Fruit fly (Drosophila melanogaster) whole organism, embryonic: Measurements from ENCODE around the gene Inx3.

Experiments used
- Bdp1 ChIP-seq: fragments of 200-800 bp; sonication (Bioruptor generic); optimal IDR thresholded peaks from 3 replicates; lab custom pipeline; 2016; ENCODE audit warnings: missing biosample characterization, missing genetic modification characterization
- CG10209 ChIP-seq: fragments of 200-800 bp; sonication (Bioruptor generic); optimal IDR thresholded peaks from 3 replicates; lab custom pipeline; 2017; ENCODE audit warnings: missing biosample characterization, mild to moderate bottlenecking, missing genetic modification characterization, missing genetic modification reagents
- CG11085 ChIP-seq: fragments of 200-800 bp; sonication (Bioruptor generic); IDR thresholded peaks from 2 replicates; pipeline ENCODE4 v1.3.6; 2022; ENCODE audit warnings: missing biosample characterization, missing genetic modification characterization
- CG17361 ChIP-seq: fragments of 200-800 bp; sonication (Bioruptor generic); IDR thresholded peaks from 3 replicates; pipeline ENCODE4 v1.3.6; 2022; ENCODE audit warnings: missing biosample characterization, missing genetic modification characterization
- CG17568 ChIP-seq: fragments of 200-800 bp; sonication (Bioruptor generic); optimal IDR thresholded peaks from 2 replicates; lab custom pipeline; 2018; ENCODE audit warnings: missing biosample characterization, mild to moderate bottlenecking, missing genetic modification characterization, moderate library complexity
- CG17802 ChIP-seq: fragments of 200-800 bp; sonication (Bioruptor generic); optimal IDR thresholded peaks from 2 replicates; lab custom pipeline; 2018; ENCODE audit warnings: missing biosample characterization, mild to moderate bottlenecking, missing genetic modification characterization, moderate library complexity
- CG17912 ChIP-seq: fragments of 200-800 bp; sonication (Bioruptor generic); optimal IDR thresholded peaks from 2 replicates; lab custom pipeline; 2018; ENCODE audit warnings: missing biosample characterization, mild to moderate bottlenecking, missing genetic modification characterization
- CG1792 ChIP-seq: fragments of 200-800 bp; sonication (Bioruptor generic); optimal IDR thresholded peaks from 2 replicates; lab custom pipeline; 2016; ENCODE audit warnings: missing biosample characterization, missing genetic modification characterization
- CG18262 ChIP-seq: fragments of 200-800 bp; optimal IDR thresholded peaks from 3 replicates; lab custom pipeline; 2019; ENCODE audit warnings: missing biosample characterization, mild to moderate bottlenecking, missing genetic modification characterization, moderate library complexity
- CG2712 ChIP-seq: fragments of 200-800 bp; optimal IDR thresholded peaks from 3 replicates; lab custom pipeline; 2019; ENCODE audit warnings: missing biosample characterization, mild to moderate bottlenecking, missing genetic modification characterization, moderate library complexity
- CG30431 ChIP-seq: fragments of 200-800 bp; sonication (Bioruptor generic); optimal IDR thresholded peaks from 2 replicates; lab custom pipeline; 2017; ENCODE audit warnings: missing biosample characterization, missing genetic modification characterization
- CG31441 ChIP-seq: fragments of 200-800 bp; sonication (Bioruptor generic); IDR thresholded peaks from 2 replicates; pipeline ENCODE4 v1.3.6; 2022; ENCODE audit warnings: missing biosample characterization, missing genetic modification characterization
- CG34422 ChIP-seq: fragments of 200-800 bp; sonication (Bioruptor generic); IDR thresholded peaks from 3 replicates; pipeline ENCODE4 v1.3.6; 2022; ENCODE audit warnings: missing biosample characterization, missing genetic modification characterization
- CG4328 ChIP-seq: fragments of 200-800 bp; sonication (Bioruptor generic); optimal IDR thresholded peaks from 3 replicates; lab custom pipeline; 2017; ENCODE audit warnings: missing biosample characterization, missing genetic modification reagents, missing genetic modification characterization
- CG4424 ChIP-seq: fragments of 200-800 bp; sonication (Bioruptor generic); optimal IDR thresholded peaks from 3 replicates; lab custom pipeline; 2016; ENCODE audit warnings: missing biosample characterization, missing genetic modification characterization
- CG6683 ChIP-seq: fragments of 200-800 bp; sonication (Bioruptor generic); optimal IDR thresholded peaks from 2 replicates; lab custom pipeline; 2017; ENCODE audit warnings: missing biosample characterization, mild to moderate bottlenecking, missing genetic modification characterization, missing genetic modification reagents
- CG7357 ChIP-seq: fragments of 200-800 bp; sonication (Bioruptor generic); IDR thresholded peaks from 3 replicates; pipeline ENCODE4 v1.3.6; 2022; ENCODE audit warnings: missing biosample characterization, missing genetic modification characterization
- CG8388 ChIP-seq: fragments of 200-800 bp; sonication (Bioruptor generic); optimal IDR thresholded peaks from 2 replicates; lab custom pipeline; 2019; ENCODE audit warnings: missing biosample characterization, mild to moderate bottlenecking, missing genetic modification characterization, moderate library complexity
- CG8944 ChIP-seq: fragments of 200-800 bp; sonication (Bioruptor generic); optimal IDR thresholded peaks from 3 replicates; lab custom pipeline; 2016; ENCODE audit warnings: missing biosample characterization, missing genetic modification characterization
- CoRest ChIP-seq: fragments of 200-800 bp; sonication (Bioruptor generic); optimal IDR thresholded peaks from 3 replicates; lab custom pipeline; 2018; ENCODE audit warnings: missing biosample characterization, mild to moderate bottlenecking, missing genetic modification characterization, moderate library complexity
- D ChIP-seq, 2 experiments: fragments of 200-800 bp in 1 of 2; fragments of >200 bp in 1 of 2; sonication (Bioruptor generic) in 1 of 2; optimal IDR thresholded peaks; 2 replicates in 1 of 2; 3 replicates in 1 of 2; lab custom pipeline; 2017; ENCODE audit warnings: mild to moderate bottlenecking in 1 of 2, missing biosample characterization in 1 of 2, missing genetic modification characterization in 1 of 2, missing genetic modification reagents in 1 of 2
- D19B ChIP-seq: fragments of 200-800 bp; sonication (Bioruptor generic); optimal IDR thresholded peaks from 2 replicates; lab custom pipeline; 2017; ENCODE audit warnings: missing biosample characterization, mild to moderate bottlenecking, missing genetic modification characterization
- Drgx ChIP-seq: fragments of 200-800 bp; sonication (Bioruptor generic); IDR thresholded peaks from 2 replicates; pipeline ENCODE4 v1.3.6; 2022; ENCODE audit warnings: missing biosample characterization, missing genetic modification characterization
- Ets65A ChIP-seq: fragments of 200-800 bp; sonication (Bioruptor generic); peaks from one replicate; lab custom pipeline; 2016; ENCODE audit warnings: missing biosample characterization, missing genetic modification characterization
- Mes4 ChIP-seq: fragments of 200-800 bp; sonication (Bioruptor generic); optimal IDR thresholded peaks from 2 replicates; lab custom pipeline; 2016; ENCODE audit warnings: missing biosample characterization, missing genetic modification characterization
- Neu2 ChIP-seq: fragments of 200-800 bp; sonication (Bioruptor generic); optimal IDR thresholded peaks from 3 replicates; lab custom pipeline; 2016; ENCODE audit warnings: missing biosample characterization, missing genetic modification characterization, borderline replicate concordance
- PHDP ChIP-seq: fragments of 200-800 bp; sonication (Bioruptor generic); optimal IDR thresholded peaks from 3 replicates; lab custom pipeline; 2018; ENCODE audit warnings: missing biosample characterization, mild to moderate bottlenecking, missing genetic modification characterization, moderate library complexity
- Sin3A ChIP-seq: fragments of >200 bp; optimal IDR thresholded peaks from 2 replicates; lab custom pipeline; 2018
- Ssrp ChIP-seq: fragments of 200-800 bp; sonication (Bioruptor generic); optimal IDR thresholded peaks from 2 replicates; lab custom pipeline; 2018; ENCODE audit warnings: missing biosample characterization, mild to moderate bottlenecking, missing genetic modification characterization, moderate library complexity
- Tbp ChIP-seq: fragments of >200 bp; optimal IDR thresholded peaks from 2 replicates; lab custom pipeline; 2018; ENCODE audit warnings: missing biosample characterization, missing genetic modification characterization
- Xbp1 ChIP-seq: fragments of 200-800 bp; sonication (Bioruptor generic); optimal IDR thresholded peaks from 3 replicates; lab custom pipeline; 2016; ENCODE audit warnings: missing biosample characterization, mild to moderate bottlenecking, missing genetic modification characterization
- Xrp1 ChIP-seq: fragments of 200-800 bp; sonication (Bioruptor generic); IDR thresholded peaks from 2 replicates; pipeline ENCODE4 v1.3.6; 2022; ENCODE audit warnings: missing biosample characterization, missing genetic modification characterization
- az2 ChIP-seq: fragments of 200-800 bp; sonication (Bioruptor generic); optimal IDR thresholded peaks from 3 replicates; lab custom pipeline; 2016; ENCODE audit warnings: missing biosample characterization, missing genetic modification characterization
- crc ChIP-seq: fragments of 200-800 bp; sonication (Bioruptor generic); optimal IDR thresholded peaks from 2 replicates; lab custom pipeline; 2016; ENCODE audit warnings: missing biosample characterization, missing genetic modification characterization
- cwo ChIP-seq: fragments of 200-800 bp; sonication (Bioruptor generic); optimal IDR thresholded peaks from 3 replicates; lab custom pipeline; 2017; ENCODE audit warnings: missing biosample characterization, missing genetic modification characterization, mild to moderate bottlenecking, moderate library complexity, missing genetic modification reagents
- dmrt99B ChIP-seq: fragments of 200-800 bp; sonication (Bioruptor generic); optimal IDR thresholded peaks from 2 replicates; lab custom pipeline; 2018; ENCODE audit warnings: missing biosample characterization, mild to moderate bottlenecking, missing genetic modification characterization, moderate library complexity
- eve ChIP-seq, 2 experiments: fragments of >200 bp; optimal IDR thresholded peaks; 2 replicates each; lab custom pipeline; 2017; ENCODE audit warnings: missing biosample characterization in 2 of 2, missing genetic modification characterization in 2 of 2
- ewg ChIP-seq: fragments of 200-800 bp; sonication (Bioruptor generic); optimal IDR thresholded peaks from 3 replicates; lab custom pipeline; 2017; ENCODE audit warnings: mild to moderate bottlenecking, missing biosample characterization, missing genetic modification reagents, missing genetic modification characterization
- exex ChIP-seq: fragments of 200-800 bp; sonication (Bioruptor generic); optimal IDR thresholded peaks from 4 replicates; lab custom pipeline; 2018; ENCODE audit warnings: missing biosample characterization, mild to moderate bottlenecking, missing genetic modification characterization, moderate library complexity
- gem ChIP-seq: fragments of 200-800 bp; sonication (Bioruptor generic); optimal IDR thresholded peaks from 2 replicates; lab custom pipeline; 2019; ENCODE audit warnings: missing biosample characterization, mild to moderate bottlenecking, missing genetic modification characterization, moderate library complexity
- h ChIP-seq: fragments of >200 bp; optimal IDR thresholded peaks from 2 replicates; lab custom pipeline; 2017
- hb ChIP-seq: fragments of 200-800 bp; sonication (Bioruptor generic); IDR thresholded peaks from 3 replicates; pipeline ENCODE4 v1.3.6; 2022; ENCODE audit warnings: missing biosample characterization, missing genetic modification characterization; ENCODE audit not compliant: partially characterized antibody
- lola ChIP-seq, 3 experiments: fragments of >200 bp in 2 of 3; fragments of 200-800 bp in 1 of 3; sonication (Bioruptor generic) in 1 of 3; optimal IDR thresholded peaks; 2 replicates each; lab custom pipeline; 2017 to 2019; ENCODE audit warnings: missing biosample characterization in 3 of 3, missing genetic modification characterization in 3 of 3, mild to moderate bottlenecking in 1 of 3, moderate library complexity in 1 of 3
- nmo ChIP-seq: fragments of 200-800 bp; sonication (Bioruptor generic); optimal IDR thresholded peaks from 2 replicates; lab custom pipeline; 2018; ENCODE audit warnings: missing biosample characterization, mild to moderate bottlenecking, missing genetic modification characterization, moderate library complexity
- phol ChIP-seq: fragments of 200-800 bp; sonication (Bioruptor generic); optimal IDR thresholded peaks from 3 replicates; lab custom pipeline; 2018; ENCODE audit warnings: missing biosample characterization, mild to moderate bottlenecking, missing genetic modification characterization, moderate library complexity
- seq ChIP-seq: fragments of 200-800 bp; sonication (Bioruptor generic); IDR thresholded peaks from 2 replicates; pipeline ENCODE4 v1.3.6; 2022; ENCODE audit warnings: missing biosample characterization, missing genetic modification characterization
- tll ChIP-seq, 2 experiments: fragments of 200-800 bp in 1 of 2; fragments of >200 bp in 1 of 2; sonication (Bioruptor generic) in 1 of 2; optimal IDR thresholded peaks; 2 replicates each; lab custom pipeline; 2017 to 2019; ENCODE audit warnings: missing biosample characterization in 2 of 2, missing genetic modification characterization in 2 of 2, mild to moderate bottlenecking in 1 of 2, moderate library complexity in 1 of 2
- toy ChIP-seq: fragments of 200-800 bp; sonication (Bioruptor generic); IDR thresholded peaks from 2 replicates; pipeline ENCODE4 v1.3.6; 2022; ENCODE audit warnings: missing biosample characterization, missing genetic modification characterization
- unpg ChIP-seq: fragments of 200-800 bp; sonication (Bioruptor generic); optimal IDR thresholded peaks from 3 replicates; lab custom pipeline; 2018; ENCODE audit warnings: missing biosample characterization, mild to moderate bottlenecking, missing genetic modification characterization, moderate library complexity
- zf30C ChIP-seq: fragments of 200-800 bp; sonication (Bioruptor generic); optimal IDR thresholded peaks from 3 replicates; lab custom pipeline; 2018; ENCODE audit warnings: missing biosample characterization, mild to moderate bottlenecking, missing genetic modification characterization

The Inx3 gene

dm6 chr3R:28851966-28852377, 7.3 kb downstream of the Inx3 start (continued):
- TF ChIP-seq CG4424 (GFP tag; lab: Kevin White, UChicago) (peak; percentile 8), CG18262 (peak; percentile 37), az2 (GFP tag; lab: Kevin White, UChicago) (peak; percentile 16), Ets65A (GFP tag; lab: Kevin White, UChicago) (peak; percentile 83), toy (no peak), D19B (GFP tag; lab: Kevin White, UChicago) (no peak), CG8944 (no peak), CG6683 (GFP tag; lab: Kevin White, UChicago) (no peak), CoRest (tag; lab: Kevin White, UChicago) (peak; percentile 33), Ssrp (tag; lab: Kevin White, UChicago) (peak; percentile 16), CG17568 (GFP tag; lab: Kevin White, UChicago) (no peak), eve (GFP tag; optimal IDR thresholded peaks at IDR 0.05; lab: Kevin White, UChicago) (peak in 1 of 2 experiments; percentile 13), dmrt99B (peak; percentile 5), hb (GFP tag; lab: Robert Waterston, UW) (no peak), phol (tag; lab: Kevin White, UChicago) (peak; percentile 45), exex (tag; lab: Kevin White, UChicago) (no peak), CG10209 (GFP tag; lab: Kevin White, UChicago) (peak; percentile 14), h (no peak), CG7357 (GFP tag; lab: Robert Waterston, UW) (no peak), tll (GFP tag; optimal IDR thresholded peaks at IDR 0.05; lab: Kevin White, UChicago) (no peak), CG8388 (GFP tag; lab: Kevin White, UChicago) (no peak), nmo (GFP tag; lab: Kevin White, UChicago) (peak; percentile 34), CG31441 (GFP tag; lab: Robert Waterston, UW) (peak; percentile 48), Sin3A (lab: Kevin White, UChicago) (no peak), Drgx (peak; percentile 13; the same call in 1 of the 2 replicates), Xbp1 (GFP tag; lab: Kevin White, UChicago) (peak; percentile 6), cwo (no peak), ewg (GFP tag; lab: Kevin White, UChicago) (no peak), seq (no peak), zf30C (GFP tag; lab: Kevin White, UChicago) (peak; percentile 37), CG30431 (GFP tag; lab: Kevin White, UChicago) (no peak), lola (GFP tag; optimal IDR thresholded peaks at IDR 0.05; lab: Kevin White, UChicago) (peak in 1 of 3 experiments; percentile 48), Tbp (GFP tag; lab: Kevin White, UChicago) (no peak), CG17802 (peak; percentile 13), Neu2 (GFP tag; lab: Kevin White, UChicago) (no peak), CG34422 (GFP tag; lab: Robert Waterston, UW) (no peak), CG2712 (tag; lab: Kevin White, UChicago) (peak; percentile 34), Xrp1 (0 out of 2 replicates have a peak, but pooled peaks have one; percentile 17), CG17361 (GFP tag; lab: Robert Waterston, UW) (peak; percentile 59; the same call in 2 of the 3 replicates), CG1792 (no peak), gem (peak; percentile 49), PHDP (tag; lab: Kevin White, UChicago) (no peak), D (optimal IDR thresholded peaks at IDR 0.05; lab: Kevin White, UChicago) (no peak), D (GFP tag; optimal IDR thresholded peaks at IDR 0.05; lab: Kevin White, UChicago) (peak; percentile 38), crc (no peak), unpg (GFP tag; lab: Kevin White, UChicago) (peak; percentile 31), CG4328 (no peak), CG11085 (GFP tag; lab: Robert Waterston, UW) (no peak), CG17912 (GFP tag; lab: Kevin White, UChicago) (no peak), Mes4 (GFP tag; lab: Kevin White, UChicago) (no peak), Bdp1 (GFP tag; lab: Kevin White, UChicago) (no peak)
